Fruit fly (Drosophila melanogaster) whole organism, wandering third instar larva: ENCODE data around the gene CG10555.

Source experiments
- CG9705 ChIP-seq: fragments of 200-800 bp; sonication (Bioruptor generic); optimal IDR thresholded peaks from 2 replicates; lab custom pipeline; 2018; ENCODE audit warnings: missing biosample characterization, mild to moderate bottlenecking, missing genetic modification characterization
- Dif ChIP-seq: fragments of 200-275, 200-300 bp; sonication (Bioruptor generic); optimal IDR thresholded peaks from 2 replicates; lab custom pipeline; 2018; ENCODE audit warnings: missing biosample characterization, missing genetic modification characterization; ENCODE audit not compliant: partially characterized antibody
- Mio ChIP-seq: sonication (Bioruptor generic); optimal IDR thresholded peaks from 2 replicates; lab custom pipeline; 2016; ENCODE audit warnings: missing biosample characterization, missing genetic modification characterization
- Myc ChIP-seq: fragments of >200 bp; optimal IDR thresholded peaks from 2 replicates; lab custom pipeline; 2017
- Rel ChIP-seq, 2 experiments: fragments of 200-800 bp; sonication (Bioruptor generic) in 1 of 2; optimal IDR thresholded peaks; 2 replicates in 1 of 2; 3 replicates in 1 of 2; lab custom pipeline; 2016 to 2019; ENCODE audit warnings: mild to moderate bottlenecking in 2 of 2, missing biosample characterization in 2 of 2, missing genetic modification characterization in 2 of 2, moderate library complexity in 1 of 2
- Vsx2 ChIP-seq: fragments of 200-300, 225-300 bp; sonication (Bioruptor generic); optimal IDR thresholded peaks from 2 replicates; lab custom pipeline; 2018; ENCODE audit warnings: missing biosample characterization, missing genetic modification characterization; ENCODE audit not compliant: partially characterized antibody
- dmrt93B ChIP-seq: fragments of 200-800 bp; sonication (Bioruptor generic); optimal IDR thresholded peaks from 2 replicates; lab custom pipeline; 2018; ENCODE audit warnings: missing biosample characterization, mild to moderate bottlenecking, missing genetic modification characterization
- fru ChIP-seq: fragments of 200-800 bp; sonication (Bioruptor generic); optimal IDR thresholded peaks from 3 replicates; lab custom pipeline; 2016; ENCODE audit warnings: missing biosample characterization, mild to moderate bottlenecking, missing genetic modification characterization
- jim ChIP-seq: fragments of 175-275, 200-325 bp; sonication (Bioruptor generic); optimal IDR thresholded peaks from 2 replicates; lab custom pipeline; 2016; ENCODE audit warnings: missing biosample characterization, mild to moderate bottlenecking, missing genetic modification characterization
- pan ChIP-seq: fragments of >200 bp; optimal IDR thresholded peaks from 2 replicates; lab custom pipeline; 2017
- tai ChIP-seq: sonication (Bioruptor generic); optimal IDR thresholded peaks from 2 replicates; lab custom pipeline; 2016; ENCODE audit warnings: missing biosample characterization, missing genetic modification characterization

dm6 chrX:8396611-8397010 is 2.1 kb upstream of the CG10555 start:
- TF ChIP-seq Myc (lab: Kevin White, UChicago) (no peak), tai (GFP tag; lab: Kevin White, UChicago) (no peak), CG9705 (GFP tag; lab: Kevin White, UChicago) (no peak), jim (GFP tag; lab: Kevin White, UChicago) (no peak), Mio (no peak), Dif (GFP tag; lab: Kevin White, UChicago) (no peak), pan (lab: Kevin White, UChicago) (no peak), fru (GFP tag; lab: Kevin White, UChicago) (no peak), Rel (GFP tag; optimal IDR thresholded peaks at IDR 0.05; lab: Kevin White, UChicago) (no peak), Rel (tag; optimal IDR thresholded peaks at IDR 0.05; lab: Kevin White, UChicago) (no peak), dmrt93B (GFP tag; lab: Kevin White, UChicago) (no peak), Vsx2 (no peak)
